Fruit fly (Drosophila melanogaster) whole organism, embryonic: ENCODE measurements around the gene UQCR-14.
A peak's percentile ranks its signal among the peaks of the same experiment; 100 is the strongest.

ENCODE experiments used
- B-H2 ChIP-seq: fragments of 200-800 bp; sonication (Bioruptor generic); optimal IDR thresholded peaks from 2 replicates; lab custom pipeline; 2018; ENCODE audit warnings: missing biosample characterization, mild to moderate bottlenecking, missing genetic modification characterization
- CG10543 ChIP-seq: fragments of 200-800 bp; sonication (Bioruptor generic); optimal IDR thresholded peaks from 3 replicates; lab custom pipeline; 2017; ENCODE audit warnings: missing biosample characterization, mild to moderate bottlenecking, missing genetic modification characterization, moderate library complexity
- CG12299 ChIP-seq: fragments of 200-800 bp; sonication (Bioruptor generic); optimal IDR thresholded peaks from 2 replicates; lab custom pipeline; 2018; ENCODE audit warnings: missing biosample characterization, mild to moderate bottlenecking, missing genetic modification characterization
- CG13424 ChIP-seq: fragments of 200-800 bp; sonication (Bioruptor generic); optimal IDR thresholded peaks from 2 replicates; lab custom pipeline; 2019; ENCODE audit warnings: missing biosample characterization, mild to moderate bottlenecking, missing genetic modification characterization, moderate library complexity
- CG13894 ChIP-seq: fragments of 200-800 bp; sonication (Bioruptor generic); optimal IDR thresholded peaks from 3 replicates; lab custom pipeline; 2018; ENCODE audit warnings: missing biosample characterization, mild to moderate bottlenecking, missing genetic modification characterization, moderate library complexity
- CG14710 ChIP-seq: fragments of 200-800 bp; sonication (Bioruptor generic); optimal IDR thresholded peaks from 3 replicates; lab custom pipeline; 2019; ENCODE audit warnings: missing biosample characterization, mild to moderate bottlenecking, missing genetic modification characterization, moderate library complexity
- CG15696 ChIP-seq: fragments of 200-800 bp; sonication (Bioruptor generic); optimal IDR thresholded peaks from 2 replicates; lab custom pipeline; 2019; ENCODE audit warnings: missing biosample characterization, mild to moderate bottlenecking, missing genetic modification characterization, moderate library complexity
- CG17802 ChIP-seq: fragments of 200-800 bp; sonication (Bioruptor generic); optimal IDR thresholded peaks from 2 replicates; lab custom pipeline; 2018; ENCODE audit warnings: missing biosample characterization, mild to moderate bottlenecking, missing genetic modification characterization, moderate library complexity
- CG18619 ChIP-seq: fragments of 200-800 bp; sonication (Bioruptor generic); optimal IDR thresholded peaks from 3 replicates; lab custom pipeline; 2017; ENCODE audit warnings: missing biosample characterization, mild to moderate bottlenecking, missing genetic modification characterization
- CG2875 ChIP-seq: fragments of 200-800 bp; sonication (Bioruptor generic); optimal IDR thresholded peaks from 2 replicates; lab custom pipeline; 2017; ENCODE audit warnings: missing biosample characterization, mild to moderate bottlenecking, missing genetic modification characterization, missing genetic modification reagents
- CG30020 ChIP-seq: fragments of 200-800 bp; optimal IDR thresholded peaks from 2 replicates; lab custom pipeline; 2019; ENCODE audit warnings: missing biosample characterization, mild to moderate bottlenecking, missing genetic modification characterization, moderate library complexity
- CG31388 ChIP-seq: fragments of 200-800 bp; sonication (Bioruptor generic); optimal IDR thresholded peaks from 2 replicates; lab custom pipeline; 2016; ENCODE audit warnings: missing biosample characterization, missing genetic modification characterization
- CG3847 ChIP-seq: fragments of 200-800 bp; sonication (Bioruptor generic); IDR thresholded peaks from 2 replicates; pipeline ENCODE4 v1.3.6; 2022; ENCODE audit warnings: missing biosample characterization, missing genetic modification characterization
- CG4328 ChIP-seq: fragments of 200-800 bp; sonication (Bioruptor generic); optimal IDR thresholded peaks from 3 replicates; lab custom pipeline; 2017; ENCODE audit warnings: missing biosample characterization, missing genetic modification reagents, missing genetic modification characterization
- CG4730 ChIP-seq: fragments of 200-800 bp; sonication (Bioruptor generic); IDR thresholded peaks from 2 replicates; pipeline ENCODE4 v1.3.6; 2022; ENCODE audit warnings: missing biosample characterization, missing genetic modification characterization
- CG6254 ChIP-seq: fragments of 200-800 bp; sonication (Bioruptor generic); optimal IDR thresholded peaks from 3 replicates; lab custom pipeline; 2017; ENCODE audit warnings: mild to moderate bottlenecking, missing biosample characterization, missing genetic modification reagents, missing genetic modification characterization
- CG6272 ChIP-seq: fragments of 200-800 bp; sonication (Bioruptor generic); IDR thresholded peaks from 2 replicates; pipeline ENCODE4 v1.3.6; 2022; ENCODE audit warnings: missing biosample characterization, missing genetic modification characterization
- CG6813 ChIP-seq: fragments of 200-800 bp; sonication (Bioruptor generic); optimal IDR thresholded peaks from 2 replicates; lab custom pipeline; 2017; ENCODE audit warnings: missing biosample characterization, missing genetic modification characterization, mild to moderate bottlenecking, moderate library complexity, missing genetic modification reagents
- CG7745 ChIP-seq: fragments of 200-800 bp; sonication (Bioruptor generic); optimal IDR thresholded peaks from 2 replicates; lab custom pipeline; 2018; ENCODE audit warnings: missing biosample characterization, mild to moderate bottlenecking, missing genetic modification characterization, moderate library complexity
- CG7963 ChIP-seq: fragments of 200-800 bp; sonication (Bioruptor generic); IDR thresholded peaks from 3 replicates; pipeline ENCODE4 v1.3.6; 2022; ENCODE audit warnings: missing biosample characterization, missing genetic modification characterization; ENCODE audit not compliant: partially characterized antibody
- CG8388 ChIP-seq: fragments of 200-800 bp; sonication (Bioruptor generic); optimal IDR thresholded peaks from 2 replicates; lab custom pipeline; 2019; ENCODE audit warnings: missing biosample characterization, mild to moderate bottlenecking, missing genetic modification characterization, moderate library complexity
- CG9727 ChIP-seq: fragments of 200-800 bp; sonication (Bioruptor generic); optimal IDR thresholded peaks from 3 replicates; lab custom pipeline; 2017; ENCODE audit warnings: missing biosample characterization, mild to moderate bottlenecking, missing genetic modification characterization
- CHES-1-like ChIP-seq: fragments of 200-800 bp; sonication (Bioruptor generic); optimal IDR thresholded peaks from 2 replicates; lab custom pipeline; 2016; ENCODE audit warnings: missing biosample characterization, missing genetic modification characterization
- Deaf1 ChIP-seq: fragments of 200-800 bp; optimal IDR thresholded peaks from 3 replicates; lab custom pipeline; 2019; ENCODE audit warnings: missing biosample characterization, mild to moderate bottlenecking, missing genetic modification characterization, moderate library complexity
- Dek ChIP-seq: fragments of 200-800 bp; sonication (Bioruptor generic); optimal IDR thresholded peaks from 3 replicates; lab custom pipeline; 2019; ENCODE audit warnings: missing biosample characterization, mild to moderate bottlenecking, missing genetic modification characterization, moderate library complexity
- E2f2 ChIP-seq: fragments of 200-800 bp; sonication (Bioruptor generic); IDR thresholded peaks from 2 replicates; pipeline ENCODE4 v1.3.6; 2022; ENCODE audit warnings: missing biosample characterization, missing genetic modification characterization
- Gug ChIP-seq: fragments of 200-800 bp; sonication (Bioruptor generic); IDR thresholded peaks from 4 replicates; pipeline ENCODE4 v1.3.6; 2022; ENCODE audit warnings: missing biosample characterization, missing genetic modification characterization
- Jarid2 ChIP-seq: fragments of 200-800 bp; sonication (Bioruptor generic); optimal IDR thresholded peaks from 3 replicates; lab custom pipeline; 2017; ENCODE audit warnings: mild to moderate bottlenecking, missing biosample characterization, missing genetic modification reagents, missing genetic modification characterization
- Med ChIP-seq: fragments of 200-800 bp; sonication (Bioruptor generic); peaks from one replicate; lab custom pipeline; 2016; ENCODE audit warnings: missing biosample characterization, missing genetic modification characterization, mild to moderate bottlenecking, inconsistent platforms, moderate library complexity
- Pdp1 ChIP-seq, 2 experiments: fragments of 200-800 bp; sonication (Bioruptor generic); optimal IDR thresholded peaks; 3 replicates each; lab custom pipeline; 2016; ENCODE audit warnings: missing biosample characterization in 2 of 2, missing genetic modification characterization in 2 of 2, mild to moderate bottlenecking in 1 of 2, moderate library complexity in 1 of 2
- Poxn ChIP-seq: fragments of 200-800 bp; sonication (Bioruptor generic); IDR thresholded peaks from 2 replicates; pipeline ENCODE4 v1.3.6; 2022; ENCODE audit warnings: missing biosample characterization, missing genetic modification characterization
- Sox100B ChIP-seq: fragments of 200-800 bp; sonication (Bioruptor generic); optimal IDR thresholded peaks from 3 replicates; lab custom pipeline; 2018; ENCODE audit warnings: missing biosample characterization, mild to moderate bottlenecking, missing genetic modification characterization
- Tbp ChIP-seq: fragments of >200 bp; optimal IDR thresholded peaks from 2 replicates; lab custom pipeline; 2018; ENCODE audit warnings: missing biosample characterization, missing genetic modification characterization
- Vsx1 ChIP-seq: fragments of 200-800 bp; sonication (Bioruptor generic); optimal IDR thresholded peaks from 2 replicates; lab custom pipeline; 2017; ENCODE audit warnings: missing biosample characterization, mild to moderate bottlenecking, missing genetic modification characterization, missing genetic modification reagents
- ash1 ChIP-seq: fragments of 200-800 bp; sonication (Bioruptor generic); optimal IDR thresholded peaks from 2 replicates; lab custom pipeline; 2018; ENCODE audit warnings: missing biosample characterization, mild to moderate bottlenecking, missing genetic modification characterization
- chm ChIP-seq: fragments of 200-800 bp; sonication (Bioruptor generic); IDR thresholded peaks from 2 replicates; pipeline ENCODE4 v1.3.6; 2022; ENCODE audit warnings: missing biosample characterization, missing genetic modification characterization
- chn ChIP-seq: fragments of 200-800 bp; sonication (Bioruptor generic); optimal IDR thresholded peaks from 2 replicates; lab custom pipeline; 2016; ENCODE audit warnings: missing biosample characterization, missing genetic modification characterization
- dmrt99B ChIP-seq: fragments of 200-800 bp; sonication (Bioruptor generic); optimal IDR thresholded peaks from 2 replicates; lab custom pipeline; 2018; ENCODE audit warnings: missing biosample characterization, mild to moderate bottlenecking, missing genetic modification characterization, moderate library complexity
- grn ChIP-seq: fragments of 200-800 bp; sonication (Bioruptor generic); optimal IDR thresholded peaks from 3 replicates; lab custom pipeline; 2017; ENCODE audit warnings: missing biosample characterization, missing genetic modification characterization
- lab ChIP-seq: fragments of 200-800 bp; sonication (Bioruptor generic); optimal IDR thresholded peaks from 3 replicates; lab custom pipeline; 2017; ENCODE audit warnings: missing biosample characterization, missing genetic modification characterization, mild to moderate bottlenecking, moderate library complexity, missing genetic modification reagents
- nerfin-2 ChIP-seq: fragments of 200-800 bp; sonication (Bioruptor generic); IDR thresholded peaks from 2 replicates; pipeline ENCODE4 v1.3.6; 2022; ENCODE audit warnings: missing biosample characterization, missing genetic modification characterization; ENCODE audit not compliant: partially characterized antibody
- nmo ChIP-seq: fragments of 200-800 bp; sonication (Bioruptor generic); optimal IDR thresholded peaks from 2 replicates; lab custom pipeline; 2018; ENCODE audit warnings: missing biosample characterization, mild to moderate bottlenecking, missing genetic modification characterization, moderate library complexity
- slou ChIP-seq: fragments of 200-800 bp; sonication (Bioruptor generic); optimal IDR thresholded peaks from 3 replicates; lab custom pipeline; 2016; ENCODE audit warnings: missing biosample characterization, missing genetic modification characterization
- zfh2 ChIP-seq: fragments of 200-800 bp; sonication (Bioruptor generic); optimal IDR thresholded peaks from 2 replicates; lab custom pipeline; 2016; ENCODE audit warnings: missing biosample characterization, missing genetic modification characterization

The UQCR-14 gene

DNA sequence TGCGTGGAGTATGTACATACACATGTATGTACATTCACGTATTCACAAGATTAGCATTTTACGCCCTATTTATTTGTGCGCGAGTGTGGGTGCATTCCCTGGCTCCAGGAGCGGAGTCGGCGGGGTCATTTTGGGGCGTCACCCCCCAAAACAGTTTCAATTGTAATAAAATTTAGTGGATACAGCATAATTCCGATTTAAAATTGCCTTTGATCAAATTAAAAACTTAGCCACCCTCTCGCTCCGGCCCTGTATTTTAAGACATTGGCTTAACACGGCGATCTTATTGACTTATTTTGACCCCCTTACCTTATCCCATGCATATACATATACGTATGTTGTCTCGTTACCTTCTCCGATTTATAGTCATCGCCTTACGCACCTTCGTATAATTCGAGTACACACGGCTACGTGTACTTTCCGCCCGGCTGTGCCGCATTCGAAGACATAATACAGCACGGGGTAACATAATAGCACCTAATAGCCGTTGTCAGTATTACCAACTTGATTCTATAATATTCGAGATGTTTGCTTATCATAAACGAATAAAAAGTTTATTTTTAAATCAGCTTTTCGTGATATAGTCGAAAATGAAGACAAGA, 6.6 kb upstream of the UQCR-14 start (continued):
- TF ChIP-seq CG8388 (GFP tag; lab: Kevin White, UChicago) (peak; percentile 59), Dek (tag; lab: Kevin White, UChicago) (peak; percentile 58), CG2875 (GFP tag; lab: Kevin White, UChicago) (peak; percentile 51), zfh2 (GFP tag; lab: Kevin White, UChicago) (peak; percentile 69), dmrt99B (tag; lab: Kevin White, UChicago) (peak; percentile 86), CG6254 (GFP tag; lab: Kevin White, UChicago) (peak; percentile 43), Poxn (peak; percentile 74), Gug (GFP tag; lab: Robert Waterston, UW) (peak; percentile 97), chn (peak; percentile 73), CG4328 (GFP tag; lab: Kevin White, UChicago) (peak; percentile 40), CG31388 (GFP tag; lab: Kevin White, UChicago) (peak; percentile 17), CG4730 (GFP tag; lab: Robert Waterston, UW) (peak; percentile 86), Med (GFP tag; lab: Kevin White, UChicago) (peak; percentile 94), Sox100B (peak; percentile 70), slou (GFP tag; lab: Kevin White, UChicago) (peak; percentile 30), CG13424 (tag; lab: Kevin White, UChicago) (peak; percentile 75), CG18619 (GFP tag; lab: Kevin White, UChicago) (peak; percentile 65), nerfin-2 (GFP tag; lab: Robert Waterston, UW) (no peak), lab (GFP tag; lab: Kevin White, UChicago) (peak; percentile 84), B-H2 (GFP tag; lab: Kevin White, UChicago) (peak; percentile 19), CG7745 (tag; lab: Kevin White, UChicago) (no peak), CG12299 (peak; percentile 23), Jarid2 (GFP tag; lab: Kevin White, UChicago) (peak; percentile 43), E2f2 (GFP tag; lab: Robert Waterston, UW) (peak; percentile 42), ash1 (peak; percentile 39), nmo (peak; percentile 94), chm (peak; percentile 82), Vsx1 (peak; percentile 64), CG10543 (GFP tag; lab: Kevin White, UChicago) (peak; percentile 16), CG30020 (tag; lab: Kevin White, UChicago) (no peak), CG9727 (GFP tag; lab: Kevin White, UChicago) (peak; percentile 70), CG3847 (GFP tag; lab: Robert Waterston, UW) (peak; percentile 80), Deaf1 (tag; lab: Kevin White, UChicago) (peak; percentile 43), CHES-1-like (peak; percentile 62), CG15696 (tag; lab: Kevin White, UChicago) (peak; percentile 59)

DNA sequence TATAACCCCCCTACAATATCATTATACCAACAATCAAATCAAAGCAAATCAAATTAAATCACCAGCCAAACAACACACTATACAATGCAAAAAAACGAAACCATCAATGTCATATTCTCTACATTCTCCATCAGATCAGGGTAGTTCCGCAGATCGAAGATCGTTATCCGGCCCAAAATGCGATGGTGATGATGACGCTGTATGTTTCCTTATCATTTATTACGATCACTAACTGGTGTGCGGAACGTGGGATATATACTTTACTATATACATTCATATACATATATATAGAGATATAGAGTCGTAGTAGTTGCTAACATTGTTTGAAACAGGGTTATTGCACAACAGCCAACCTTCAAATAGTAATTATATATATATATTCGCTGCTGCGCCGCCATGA, 4.8 kb upstream of the UQCR-14 start:
- no peak for TF ChIP-seq Tbp
- no peak for TF ChIP-seq CG14710 (tag; lab: Kevin White, UChicago)
- no peak for TF ChIP-seq CG17802 (tag; lab: Kevin White, UChicago)
- TF ChIP-seq CG7963 (GFP tag; lab: Robert Waterston, UW): no peak
- TF ChIP-seq CG6813 (GFP tag; lab: Kevin White, UChicago): peak; percentile 10
- TF ChIP-seq Pdp1 (GFP tag; optimal IDR thresholded peaks at IDR 0.05; lab: Kevin White, UChicago): peak in 1 of 2 experiments; percentile 44
- TF ChIP-seq grn: peak; percentile 60
- TF ChIP-seq CG6272: no peak
- peak; percentile 78 for TF ChIP-seq CG13894 (tag; lab: Kevin White, UChicago)
